Worm (Caenorhabditis elegans): ENCODE data around the gene C17C3.24.

Gene C17C3.24

DNA sequence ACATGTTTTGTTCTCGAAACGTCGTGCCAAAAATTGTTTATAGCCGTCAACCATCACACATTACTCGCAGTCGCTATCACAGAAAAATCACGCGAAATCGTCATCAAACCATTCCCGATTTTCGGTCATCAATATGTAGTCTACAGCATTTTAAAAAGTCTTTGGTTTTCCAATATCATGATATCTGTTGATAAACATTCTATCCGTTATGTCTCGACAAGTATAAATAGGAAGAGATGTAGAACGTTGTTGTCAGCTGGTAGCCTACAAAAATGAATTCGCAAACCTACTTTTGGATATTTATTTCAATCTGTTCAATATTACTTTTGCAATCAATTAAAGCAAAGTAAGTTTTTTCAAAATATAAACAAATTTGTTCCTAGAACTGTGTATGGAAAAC lies 45.2 kb downstream of the C17C3.24 start, which contains the start of gene F12A10.1:
Gene F12A10.1, plus strand, starts transcription at position 166 of the 400 bp plus-strand sequence.
- TF ChIP-seq ZK546.5 (tag; optimal IDR thresholded peaks at IDR 0.05) (no peak), peb-1 (tag; optimal IDR thresholded peaks at IDR 0.05) (no peak), nhr-12 (tag; optimal IDR thresholded peaks at IDR 0.05) (no peak), nhr-6 (tag; optimal IDR thresholded peaks at IDR 0.05) (no peak), ama-1 (optimal IDR thresholded peaks at IDR 0.05) (no peak), fos-1 (tag; optimal IDR thresholded peaks at IDR 0.05) (peak; percentile 4), nhr-21 (tag; optimal IDR thresholded peaks at IDR 0.05) (peak; percentile 1), unc-39 (tag; optimal IDR thresholded peaks at IDR 0.05) (no peak), sma-3 (GFP tag; optimal IDR thresholded peaks at IDR 0.05) (peak; percentile 1), unc-62 (GFP tag; optimal IDR thresholded peaks at IDR 0.05) (no peak), gmeb-1 (tag; optimal IDR thresholded peaks at IDR 0.05) (no peak), dmd-4 (tag; optimal IDR thresholded peaks at IDR 0.05) (no peak), nhr-11 (tag; optimal IDR thresholded peaks at IDR 0.05) (no peak)

DNA sequence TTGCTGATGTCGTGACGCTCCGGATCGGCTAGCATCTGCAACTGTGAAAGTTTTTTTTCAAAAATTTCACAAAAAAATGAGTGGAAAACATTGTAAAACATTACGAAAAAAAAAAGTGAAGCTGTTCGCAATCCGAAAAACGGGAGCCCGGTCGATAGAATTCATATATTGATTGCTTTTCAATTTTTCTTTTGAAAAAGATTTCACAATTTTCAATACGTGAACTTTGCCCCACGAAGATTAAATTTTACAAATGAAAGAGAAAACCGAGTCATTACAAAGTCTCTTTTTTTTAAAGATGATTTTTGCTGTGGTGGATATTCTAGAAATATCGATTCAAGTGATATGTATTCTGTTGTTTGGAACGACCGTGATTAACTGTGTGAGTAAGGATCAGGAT lies 47.2 kb downstream of the C17C3.24 start, which contains the start of gene F12A10.6:
Gene F12A10.6, minus strand, starts transcription at position 101 of the 400 bp plus-strand sequence.
- no peak for TF ChIP-seq unc-39 (tag; optimal IDR thresholded peaks at IDR 0.05)
- TF ChIP-seq ztf-11 (tag; optimal IDR thresholded peaks at IDR 0.05) = no peak
- TF ChIP-seq crh-2 (tag; optimal IDR thresholded peaks at IDR 0.05) = no peak
- no peak for TF ChIP-seq F13H6.1 (tag; optimal IDR thresholded peaks at IDR 0.05)
- no peak for TF ChIP-seq unc-55 (GFP tag; optimal IDR thresholded peaks at IDR 0.05)
- TF ChIP-seq alr-1 (tag; optimal IDR thresholded peaks at IDR 0.05) = no peak
- no peak for TF ChIP-seq unc-62 (GFP tag; optimal IDR thresholded peaks at IDR 0.05)
- TF ChIP-seq peb-1 (tag; optimal IDR thresholded peaks at IDR 0.05) = no peak
- no peak for TF ChIP-seq nhr-25 (tag; optimal IDR thresholded peaks at IDR 0.05)
- TF ChIP-seq lin-13 (GFP tag; optimal IDR thresholded peaks at IDR 0.05) = no peak
- no peak for TF ChIP-seq ztf-1 (GFP tag; conservative IDR thresholded peaks at IDR 0.05)
- no peak for TF ChIP-seq Y55F3AM.14 (GFP tag; optimal IDR thresholded peaks at IDR 0.05)
- TF ChIP-seq mdl-1 (tag; optimal IDR thresholded peaks at IDR 0.05) = no peak
- TF ChIP-seq elt-3 (tag; optimal IDR thresholded peaks at IDR 0.05) = no peak
- TF ChIP-seq ztf-4 (tag; optimal IDR thresholded peaks at IDR 0.05) = no peak

Data from whole organism, L2 larva.